Fruit fly (Drosophila melanogaster) whole organism, embryonic: ENCODE measurements around the gene ZnT63C.

Experiments
- Ada2b ChIP-seq: fragments of 200-800 bp; sonication (Bioruptor generic); IDR thresholded peaks from 2 replicates; pipeline ENCODE4 v1.3.6; 2022; ENCODE audit warnings: missing biosample characterization, missing genetic modification characterization
- Antp ChIP-seq: fragments of 200-800 bp; sonication (Bioruptor generic); optimal IDR thresholded peaks from 3 replicates; lab custom pipeline; 2016; ENCODE audit warnings: missing biosample characterization, missing genetic modification characterization
- Bdp1 ChIP-seq: fragments of 200-800 bp; sonication (Bioruptor generic); optimal IDR thresholded peaks from 3 replicates; lab custom pipeline; 2016; ENCODE audit warnings: missing biosample characterization, missing genetic modification characterization
- Bgb ChIP-seq: fragments of 200-800 bp; sonication (Bioruptor generic); IDR thresholded peaks from 2 replicates; pipeline ENCODE4 v1.3.6; 2022; ENCODE audit warnings: missing biosample characterization, missing genetic modification characterization; ENCODE audit not compliant: partially characterized antibody
- CG10959 ChIP-seq: fragments of 200-800 bp; sonication (Bioruptor generic); IDR thresholded peaks from 2 replicates; pipeline ENCODE4 v1.3.6; 2022; ENCODE audit warnings: missing biosample characterization, missing genetic modification characterization
- CG13287 ChIP-seq: fragments of 200-800 bp; sonication (Bioruptor generic); IDR thresholded peaks from 2 replicates; pipeline ENCODE4 v1.3.6; 2022; ENCODE audit warnings: missing biosample characterization, missing genetic modification characterization; ENCODE audit not compliant: partially characterized antibody
- CG13296 ChIP-seq: fragments of 200-800 bp; sonication (Bioruptor generic); optimal IDR thresholded peaks from 3 replicates; lab custom pipeline; 2018; ENCODE audit warnings: missing biosample characterization, mild to moderate bottlenecking, missing genetic modification characterization
- CG15696 ChIP-seq: fragments of 200-800 bp; sonication (Bioruptor generic); optimal IDR thresholded peaks from 2 replicates; lab custom pipeline; 2019; ENCODE audit warnings: missing biosample characterization, mild to moderate bottlenecking, missing genetic modification characterization, moderate library complexity
- CG17829 ChIP-seq: fragments of 200-800 bp; optimal IDR thresholded peaks from 2 replicates; lab custom pipeline; 2019; ENCODE audit warnings: missing biosample characterization, mild to moderate bottlenecking, missing genetic modification characterization, moderate library complexity
- CG33557 ChIP-seq: fragments of 200-800 bp; sonication (Bioruptor generic); optimal IDR thresholded peaks from 2 replicates; lab custom pipeline; 2019; ENCODE audit warnings: missing biosample characterization, mild to moderate bottlenecking, missing genetic modification characterization, moderate library complexity
- CG4328 ChIP-seq: fragments of 200-800 bp; sonication (Bioruptor generic); optimal IDR thresholded peaks from 3 replicates; lab custom pipeline; 2017; ENCODE audit warnings: missing biosample characterization, missing genetic modification reagents, missing genetic modification characterization
- CG6765 ChIP-seq: fragments of 200-800 bp; sonication (Bioruptor generic); optimal IDR thresholded peaks from 3 replicates; lab custom pipeline; 2017; ENCODE audit warnings: missing biosample characterization, mild to moderate bottlenecking, missing genetic modification characterization
- CG7271 ChIP-seq: fragments of 200-800 bp; sonication (Bioruptor generic); optimal IDR thresholded peaks from 2 replicates; lab custom pipeline; 2018; ENCODE audit warnings: missing biosample characterization, mild to moderate bottlenecking, missing genetic modification characterization, moderate library complexity
- CG7987 ChIP-seq: fragments of 200-800 bp; sonication (Bioruptor generic); optimal IDR thresholded peaks from 2 replicates; lab custom pipeline; 2018; ENCODE audit warnings: missing biosample characterization, mild to moderate bottlenecking, missing genetic modification characterization, moderate library complexity
- CG8478 ChIP-seq: fragments of >200 bp; optimal IDR thresholded peaks from 2 replicates; lab custom pipeline; 2018
- CG8924 ChIP-seq: fragments of 200-800 bp; optimal IDR thresholded peaks from 3 replicates; lab custom pipeline; 2019; ENCODE audit warnings: missing biosample characterization, mild to moderate bottlenecking, missing genetic modification characterization, moderate library complexity
- CG9609 ChIP-seq: fragments of 200-800 bp; sonication (Bioruptor generic); optimal IDR thresholded peaks from 3 replicates; lab custom pipeline; 2016; ENCODE audit warnings: missing biosample characterization, missing genetic modification characterization
- CG9932 ChIP-seq: fragments of 200-800 bp; sonication (Bioruptor generic); IDR thresholded peaks from 2 replicates; pipeline ENCODE4 v1.3.6; 2022; ENCODE audit warnings: missing biosample characterization, missing genetic modification characterization
- Dip3 ChIP-seq: fragments of 200-800 bp; sonication (Bioruptor generic); optimal IDR thresholded peaks from 3 replicates; lab custom pipeline; 2016; ENCODE audit warnings: missing biosample characterization, missing genetic modification characterization
- Dref ChIP-seq: fragments of 200-800 bp; sonication (Bioruptor generic); IDR thresholded peaks from 2 replicates; pipeline ENCODE4 v1.3.6; 2022; ENCODE audit warnings: missing biosample characterization, missing genetic modification characterization
- GATAe ChIP-seq: fragments of 200-800 bp; sonication (Bioruptor generic); conservative IDR thresholded peaks from 2 replicates; pipeline ENCODE4 v1.3.6; 2022; ENCODE audit warnings: missing biosample characterization, missing genetic modification characterization
- HLH54F ChIP-seq: fragments of 200-800 bp; sonication (Bioruptor generic); optimal IDR thresholded peaks from 3 replicates; lab custom pipeline; 2016; ENCODE audit warnings: missing biosample characterization, missing genetic modification characterization
- Hmx ChIP-seq: fragments of 200-800 bp; sonication (Bioruptor generic); optimal IDR thresholded peaks from 2 replicates; lab custom pipeline; 2016; ENCODE audit warnings: missing biosample characterization, missing genetic modification characterization
- Hr78 ChIP-seq, 2 experiments: fragments of 200-800 bp in 1 of 2; fragments of >200 bp in 1 of 2; sonication (Bioruptor generic) in 1 of 2; optimal IDR thresholded peaks; 2 replicates each; lab custom pipeline; 2017 to 2019; ENCODE audit warnings: missing biosample characterization in 2 of 2, missing genetic modification characterization in 2 of 2, mild to moderate bottlenecking in 1 of 2, moderate library complexity in 1 of 2
- MTF-1 ChIP-seq: fragments of 200-800 bp; sonication (Bioruptor generic); optimal IDR thresholded peaks from 2 replicates; lab custom pipeline; 2018; ENCODE audit warnings: missing biosample characterization, mild to moderate bottlenecking, missing genetic modification characterization, borderline replicate concordance
- NC2β ChIP-seq: fragments of 200-800 bp; sonication (Bioruptor generic); optimal IDR thresholded peaks from 2 replicates; lab custom pipeline; 2016; ENCODE audit warnings: missing biosample characterization, missing genetic modification characterization
- NK7.1 ChIP-seq: fragments of 200-800 bp; sonication (Bioruptor generic); optimal IDR thresholded peaks from 3 replicates; lab custom pipeline; 2016; ENCODE audit warnings: missing biosample characterization, missing genetic modification characterization
- Sox102F ChIP-seq: fragments of 200-800 bp; sonication (Bioruptor generic); optimal IDR thresholded peaks from 2 replicates; lab custom pipeline; 2018; ENCODE audit warnings: missing biosample characterization, mild to moderate bottlenecking, missing genetic modification characterization, moderate library complexity
- Sry-β ChIP-seq: fragments of 200-800 bp; sonication (Bioruptor generic); optimal IDR thresholded peaks from 2 replicates; lab custom pipeline; 2018; ENCODE audit warnings: missing biosample characterization, mild to moderate bottlenecking, missing genetic modification characterization, moderate library complexity
- Trl ChIP-seq, 3 experiments: fragments of >200 bp in 2 of 3; fragments of 200-800 bp in 1 of 3; sonication (Bioruptor generic) in 1 of 3; optimal IDR thresholded peaks; 2 replicates in 1 of 3; 3 replicates in 2 of 3; lab custom pipeline; 2016 to 2017; ENCODE audit warnings: missing biosample characterization in 1 of 3, missing genetic modification characterization in 1 of 3
- Xbp1 ChIP-seq: fragments of 200-800 bp; sonication (Bioruptor generic); optimal IDR thresholded peaks from 3 replicates; lab custom pipeline; 2016; ENCODE audit warnings: missing biosample characterization, mild to moderate bottlenecking, missing genetic modification characterization
- chinmo ChIP-seq: fragments of 200-800 bp; sonication (Bioruptor generic); IDR thresholded peaks from 4 replicates; pipeline ENCODE4 v1.3.6; 2022; ENCODE audit warnings: missing biosample characterization, missing genetic modification characterization; ENCODE audit not compliant: partially characterized antibody
- dati ChIP-seq: fragments of 200-800 bp; sonication (Bioruptor generic); IDR thresholded peaks from 2 replicates; pipeline ENCODE4 v1.3.6; 2022; ENCODE audit warnings: missing biosample characterization, missing genetic modification characterization
- en ChIP-seq: fragments of 200-800 bp; sonication (Bioruptor generic); optimal IDR thresholded peaks from 2 replicates; lab custom pipeline; 2016; ENCODE audit warnings: missing biosample characterization, missing genetic modification characterization
- exex ChIP-seq: fragments of 200-800 bp; sonication (Bioruptor generic); optimal IDR thresholded peaks from 4 replicates; lab custom pipeline; 2018; ENCODE audit warnings: missing biosample characterization, mild to moderate bottlenecking, missing genetic modification characterization, moderate library complexity
- fru ChIP-seq: fragments of >200 bp; optimal IDR thresholded peaks from 2 replicates; lab custom pipeline; 2017
- ftz-f1 ChIP-seq: fragments of 200-800 bp; sonication (Bioruptor generic); optimal IDR thresholded peaks from 2 replicates; lab custom pipeline; 2016; ENCODE audit warnings: missing biosample characterization, missing genetic modification characterization
- grn ChIP-seq: fragments of 200-800 bp; sonication (Bioruptor generic); optimal IDR thresholded peaks from 3 replicates; lab custom pipeline; 2017; ENCODE audit warnings: missing biosample characterization, missing genetic modification characterization
- gt ChIP-seq: fragments of 200-800 bp; sonication (Bioruptor generic); IDR thresholded peaks from 2 replicates; pipeline ENCODE4 v1.3.6; 2022; ENCODE audit warnings: missing biosample characterization, missing genetic modification characterization
- mam ChIP-seq: fragments of 200-800 bp; sonication (Bioruptor generic); optimal IDR thresholded peaks from 3 replicates; lab custom pipeline; 2016; ENCODE audit warnings: missing biosample characterization, missing genetic modification characterization
- mirr ChIP-seq: fragments of 200-800 bp; sonication (Bioruptor generic); optimal IDR thresholded peaks from 3 replicates; lab custom pipeline; 2018; ENCODE audit warnings: missing biosample characterization, mild to moderate bottlenecking, missing genetic modification characterization
- mld ChIP-seq: fragments of 200-800 bp; sonication (Bioruptor generic); IDR thresholded peaks from 3 replicates; pipeline ENCODE4 v1.3.6; 2022; ENCODE audit warnings: missing biosample characterization, missing genetic modification characterization; ENCODE audit not compliant: partially characterized antibody
- ranshi ChIP-seq: fragments of 200-800 bp; sonication (Bioruptor generic); IDR thresholded peaks from 2 replicates; pipeline ENCODE4 v1.3.6; 2022; ENCODE audit warnings: missing biosample characterization, missing genetic modification characterization
- salm ChIP-seq: fragments of 200-800 bp; sonication (Bioruptor generic); optimal IDR thresholded peaks from 2 replicates; lab custom pipeline; 2018; ENCODE audit warnings: missing biosample characterization, mild to moderate bottlenecking, missing genetic modification characterization
- sc ChIP-seq, 3 experiments: fragments of >200 bp in 2 of 3; fragments of 200-800 bp in 1 of 3; sonication (Bioruptor generic) in 1 of 3; optimal IDR thresholded peaks; 2 replicates in 2 of 3; 3 replicates in 1 of 3; lab custom pipeline; 2017; ENCODE audit warnings: mild to moderate bottlenecking in 1 of 3, missing biosample characterization in 1 of 3, missing genetic modification characterization in 1 of 3, missing genetic modification reagents in 1 of 3
- sisA ChIP-seq: fragments of 200-800 bp; sonication (Bioruptor generic); IDR thresholded peaks from 2 replicates; pipeline ENCODE4 v1.3.6; 2022; ENCODE audit warnings: missing biosample characterization, missing genetic modification characterization
- tll ChIP-seq, 2 experiments: fragments of 200-800 bp in 1 of 2; fragments of >200 bp in 1 of 2; sonication (Bioruptor generic) in 1 of 2; optimal IDR thresholded peaks; 2 replicates each; lab custom pipeline; 2017 to 2019; ENCODE audit warnings: missing biosample characterization in 2 of 2, missing genetic modification characterization in 2 of 2, mild to moderate bottlenecking in 1 of 2, moderate library complexity in 1 of 2
- tup ChIP-seq: fragments of 200-800 bp; sonication (Bioruptor generic); optimal IDR thresholded peaks from 2 replicates; lab custom pipeline; 2016; ENCODE audit warnings: missing biosample characterization, mild to moderate bottlenecking, missing genetic modification characterization, moderate library complexity
- wor ChIP-seq: fragments of 200-800 bp; sonication (Bioruptor generic); IDR thresholded peaks from 2 replicates; pipeline ENCODE4 v1.3.6; 2022; ENCODE audit warnings: missing biosample characterization, missing genetic modification characterization

The ZnT63C gene

dm6 chr3L:3319992-3320732 is 16.7 kb downstream of the ZnT63C start (continued):
- TF ChIP-seq CG7987 (GFP tag; lab: Kevin White, UChicago) = no peak
- TF ChIP-seq NK7.1 (GFP tag; lab: Kevin White, UChicago) = no peak
- TF ChIP-seq tll (GFP tag; optimal IDR thresholded peaks at IDR 0.05; lab: Kevin White, UChicago) = no peak
- no peak for TF ChIP-seq Dref (GFP tag; lab: Robert Waterston, UW)
- TF ChIP-seq CG33557 = no peak
- TF ChIP-seq Sry-β (GFP tag; lab: Kevin White, UChicago) = no peak
- no peak for TF ChIP-seq Trl (optimal IDR thresholded peaks at IDR 0.05; lab: Kevin White, UChicago)
- TF ChIP-seq Trl (GFP tag; optimal IDR thresholded peaks at IDR 0.05; lab: Kevin White, UChicago) = peak; percentile 19
- TF ChIP-seq Hmx (GFP tag; lab: Kevin White, UChicago) = no peak
- no peak for TF ChIP-seq Sox102F (GFP tag; lab: Kevin White, UChicago)
- peak; percentile 43 for TF ChIP-seq Xbp1 (GFP tag; lab: Kevin White, UChicago)
- no peak for TF ChIP-seq CG8478 (lab: Kevin White, UChicago)
- no peak for TF ChIP-seq CG10959 (GFP tag; lab: Robert Waterston, UW)
- no peak for TF ChIP-seq tup (GFP tag; lab: Kevin White, UChicago)
- TF ChIP-seq Dip3 (GFP tag; lab: Kevin White, UChicago) = no peak
- no peak for TF ChIP-seq ranshi (GFP tag; lab: Robert Waterston, UW)
- no peak for TF ChIP-seq CG15696
- peak; percentile 38 for TF ChIP-seq HLH54F (GFP tag; lab: Kevin White, UChicago)
- TF ChIP-seq mam = peak; percentile 41
- no peak for TF ChIP-seq grn (GFP tag; lab: Kevin White, UChicago)
- TF ChIP-seq CG17829 (tag; lab: Kevin White, UChicago) = no peak
- no peak for TF ChIP-seq CG7271 (tag; lab: Kevin White, UChicago)
- no peak for TF ChIP-seq salm
- TF ChIP-seq gt = no peak
- no peak for TF ChIP-seq dati (GFP tag; lab: Robert Waterston, UW)
- TF ChIP-seq exex (tag; lab: Kevin White, UChicago) = no peak
- TF ChIP-seq MTF-1 (GFP tag; lab: Kevin White, UChicago) = no peak
- TF ChIP-seq mld (GFP tag; lab: Robert Waterston, UW) = no peak
- peak; percentile 12 for TF ChIP-seq CG8924 (tag; lab: Kevin White, UChicago)
- TF ChIP-seq CG9609 (GFP tag; lab: Kevin White, UChicago) = no peak
- no peak for TF ChIP-seq Bgb
- TF ChIP-seq Bdp1 = no peak
- TF ChIP-seq Hr78 (GFP tag; optimal IDR thresholded peaks at IDR 0.05; lab: Kevin White, UChicago) = peak in 1 of 2 experiments; percentile 97
- TF ChIP-seq CG6765 (GFP tag; lab: Kevin White, UChicago) = peak; percentile 15
- TF ChIP-seq chinmo (GFP tag; lab: Robert Waterston, UW) = no peak
- 0 out of 2 replicates have a peak, but pooled peaks have one; percentile 32 for TF ChIP-seq CG9932 (GFP tag; lab: Robert Waterston, UW)
- TF ChIP-seq ftz-f1 = peak; percentile 78
- no peak for TF ChIP-seq GATAe (GFP tag; lab: Robert Waterston, UW)
- no peak for TF ChIP-seq NC2β (GFP tag; lab: Kevin White, UChicago)
- no peak for TF ChIP-seq wor (GFP tag; lab: Robert Waterston, UW)
- no peak for TF ChIP-seq en (GFP tag; lab: Kevin White, UChicago)
- TF ChIP-seq CG13296 (GFP tag; lab: Kevin White, UChicago) = peak; percentile 51
- peak; percentile 34 for TF ChIP-seq Antp (GFP tag; lab: Kevin White, UChicago)
- TF ChIP-seq Ada2b = 0 out of 2 replicates have a peak, but pooled peaks have one; percentile 19
- no peak for TF ChIP-seq mirr (GFP tag; lab: Kevin White, UChicago)
- TF ChIP-seq sisA (GFP tag; lab: Robert Waterston, UW) = 0 out of 2 replicates have a peak, but pooled peaks have one; percentile 18
- TF ChIP-seq CG4328 (GFP tag; lab: Kevin White, UChicago) = no peak
- no peak for TF ChIP-seq CG13287
- no peak for TF ChIP-seq fru (lab: Kevin White, UChicago)
- no peak for TF ChIP-seq sc (optimal IDR thresholded peaks at IDR 0.05; lab: Kevin White, UChicago)
- no peak for TF ChIP-seq sc (GFP tag; optimal IDR thresholded peaks at IDR 0.05; lab: Kevin White, UChicago)
